Worm (Caenorhabditis elegans) whole organism, early embryonic: ENCODE measurements around the gene clec-57.

Source experiments
- B0310.2 ChIP-seq: sonication (generic microtip); optimal IDR thresholded peaks from 2 replicates; lab custom pipeline; 2016; ENCODE audit warnings: mild to moderate bottlenecking, missing genetic modification characterization, missing compliant biosample characterization
- F13C5.2 ChIP-seq: sonication (generic microtip); optimal IDR thresholded peaks from 2 replicates; lab custom pipeline; 2017; ENCODE audit warnings: mild to moderate bottlenecking, missing genetic modification characterization, inconsistent platforms, missing compliant biosample characterization
- aly-1 ChIP-seq: sonication (generic microtip); optimal IDR thresholded peaks from 2 replicates; lab custom pipeline; 2016; ENCODE audit warnings: missing genetic modification characterization, missing compliant biosample characterization
- ama-1 ChIP-seq: fragments of 150-350 bp; optimal IDR thresholded peaks from 2 replicates; lab custom pipeline; 2014
- ceh-13 ChIP-seq: fragments of 200-800 bp; sonication (Bioruptor generic); optimal IDR thresholded peaks from 2 replicates; lab custom pipeline; 2018; ENCODE audit warnings: mild to moderate bottlenecking, missing genetic modification characterization, missing compliant biosample characterization
- ceh-36 ChIP-seq: sonication (generic microtip); optimal IDR thresholded peaks from 2 replicates; lab custom pipeline; 2016; ENCODE audit warnings: missing genetic modification characterization, inconsistent platforms, missing compliant biosample characterization
- ets-7 ChIP-seq: sonication (generic microtip); optimal IDR thresholded peaks from 2 replicates; lab custom pipeline; 2016; ENCODE audit warnings: missing genotype, missing genetic modification characterization, missing compliant biosample characterization
- flt-1 ChIP-seq: fragments of 200-800 bp; sonication (Bioruptor generic); IDR thresholded peaks from 2 replicates; pipeline ENCODE4 v1.3.6; 2022; ENCODE audit warnings: missing genetic modification characterization, missing compliant biosample characterization
- hmbx-1 ChIP-seq: sonication (generic microtip); optimal IDR thresholded peaks from 2 replicates; lab custom pipeline; 2016; ENCODE audit warnings: mild to moderate bottlenecking, missing genetic modification characterization, missing compliant biosample characterization
- hmg-4 ChIP-seq: fragments of 200-800 bp; sonication (Bioruptor generic); optimal IDR thresholded peaks from 2 replicates; lab custom pipeline; 2018; ENCODE audit warnings: mild to moderate bottlenecking, missing genetic modification characterization, missing compliant biosample characterization
- hnd-1 ChIP-seq: sonication (generic microtip); optimal IDR thresholded peaks from 2 replicates; lab custom pipeline; 2016; ENCODE audit warnings: missing genetic modification characterization, missing compliant biosample characterization
- pes-1 ChIP-seq: fragments of 200-800 bp; sonication (Bioruptor generic); IDR thresholded peaks from 2 replicates; pipeline ENCODE4 v1.3.6; 2022; ENCODE audit warnings: missing genetic modification reagents, missing genetic modification characterization, missing compliant biosample characterization
- scrt-1 ChIP-seq: fragments of 200-800 bp; sonication (Bioruptor generic); IDR thresholded peaks from 2 replicates; pipeline ENCODE4 v1.3.6; 2022; ENCODE audit warnings: missing genetic modification characterization, missing compliant biosample characterization
- sea-1 ChIP-seq: fragments of 200-800 bp; sonication (Bioruptor generic); conservative IDR thresholded peaks from 2 replicates; pipeline ENCODE4 v1.3.6; 2022; ENCODE audit warnings: missing genetic modification characterization, missing compliant biosample characterization
- tbx-11 ChIP-seq: fragments of 200-800 bp; sonication (Bioruptor generic); IDR thresholded peaks from 2 replicates; pipeline ENCODE4 v1.3.6; 2022; ENCODE audit warnings: missing genetic modification characterization, missing compliant biosample characterization
- tbx-37 ChIP-seq: fragments of 200-800 bp; sonication (Bioruptor generic); conservative IDR thresholded peaks from 2 replicates; pipeline ENCODE4 v1.3.6; 2022; ENCODE audit warnings: missing genetic modification reagents, missing genetic modification characterization, missing compliant biosample characterization
- tra-4 ChIP-seq: sonication (generic microtip); optimal IDR thresholded peaks from 2 replicates; lab custom pipeline; 2017; ENCODE audit warnings: missing genetic modification characterization, missing compliant biosample characterization

clec-57 gene

DNA sequence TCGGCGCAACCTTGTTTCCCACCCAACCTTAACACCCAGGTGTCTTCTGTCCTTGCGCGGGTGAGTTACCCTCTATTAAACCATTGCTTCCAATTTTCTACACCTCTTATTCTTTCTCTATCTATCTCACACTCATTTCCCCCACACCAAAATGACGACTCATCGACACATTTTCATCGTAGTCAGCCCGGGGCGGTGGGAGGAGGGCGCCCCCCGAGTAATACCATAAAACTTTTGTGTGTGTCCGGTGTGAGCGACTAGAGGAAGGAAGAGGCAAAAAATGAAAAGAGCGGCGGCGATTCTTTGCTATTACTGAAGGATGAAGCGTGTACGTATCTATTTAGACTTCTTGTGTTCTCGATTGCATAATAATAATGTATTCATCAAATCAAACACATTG is 35.7 kb downstream of the clec-57 start:
- TF ChIP-seq scrt-1 (GFP tag; lab: Robert Waterston, UW) = 0 out of 2 replicates have a peak, but pooled peaks have one; percentile 49
- TF ChIP-seq pes-1 = peak; percentile 29; the same call in 1 of the 2 replicates
- peak; percentile 44 for TF ChIP-seq hmg-4
- 0 out of 2 replicates have a peak, but pooled peaks have one; percentile 45 for TF ChIP-seq sea-1
- TF ChIP-seq F13C5.2 (tag; lab: Kevin White, UChicago) = no peak

- TF ChIP-seq pes-1 = no peak
- peak; percentile 68 for TF ChIP-seq hmg-4
- TF ChIP-seq ama-1 (lab: Kevin White, UChicago) = no peak
These were observed 36.7 kb downstream of the clec-57 start for ce11 chrV:14505745-14506214.

ce11 chrV:14506713-14507675 is 38.0 kb downstream of the clec-57 start:
- no peak for TF ChIP-seq tbx-37 (GFP tag; lab: Robert Waterston, UW)
- TF ChIP-seq hmg-4 = no peak
- no peak for TF ChIP-seq hnd-1 (tag; lab: Kevin White, UChicago)
- no peak for TF ChIP-seq pes-1
- no peak for TF ChIP-seq ets-7 (tag; lab: Kevin White, UChicago)

DNA sequence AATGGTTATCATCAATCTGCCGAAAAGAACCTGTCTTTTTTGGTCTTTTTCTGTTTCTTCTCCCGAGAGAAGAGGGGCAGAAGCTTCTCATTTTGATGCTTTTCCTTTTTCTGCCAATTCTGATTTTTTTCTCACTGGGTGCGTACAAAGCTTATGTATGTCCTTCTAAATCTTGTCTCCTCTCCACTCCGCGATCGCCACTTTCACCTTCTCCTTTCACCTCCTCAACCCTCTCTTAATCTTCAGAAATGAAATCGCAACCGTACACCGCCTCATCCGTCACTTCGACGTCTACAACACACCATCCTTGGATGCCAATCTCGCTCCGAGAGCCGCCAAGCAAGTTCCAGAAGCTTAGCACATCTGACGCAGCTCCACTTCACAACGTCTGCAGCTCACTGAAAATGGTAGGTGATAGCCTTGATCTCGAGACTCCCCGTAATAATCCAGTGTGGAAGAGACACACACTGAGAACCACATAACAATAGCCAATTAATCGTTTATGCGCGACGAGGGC is 39.0 kb downstream of the clec-57 start, which contains the start of gene R02D5.1:
Gene R02D5.1 (plus strand): TSS at position 245 of the 517 bp plus-strand sequence.
- TF ChIP-seq hmg-4 (peak; percentile 21), aly-1 (tag; lab: Kevin White, UChicago) (no peak), tbx-11 (GFP tag; lab: Robert Waterston, UW) (no peak), sea-1 (no peak)

- TF ChIP-seq hnd-1 (tag; lab: Kevin White, UChicago) = no peak
- TF ChIP-seq aly-1 (tag; lab: Kevin White, UChicago) = no peak
- no peak for TF ChIP-seq ceh-36
- TF ChIP-seq hmbx-1 (tag; lab: Kevin White, UChicago) = no peak
- TF ChIP-seq ets-7 (tag; lab: Kevin White, UChicago) = no peak
These were observed 39.5 kb downstream of the clec-57 start for ce11 chrV:14508556-14508955.

DNA sequence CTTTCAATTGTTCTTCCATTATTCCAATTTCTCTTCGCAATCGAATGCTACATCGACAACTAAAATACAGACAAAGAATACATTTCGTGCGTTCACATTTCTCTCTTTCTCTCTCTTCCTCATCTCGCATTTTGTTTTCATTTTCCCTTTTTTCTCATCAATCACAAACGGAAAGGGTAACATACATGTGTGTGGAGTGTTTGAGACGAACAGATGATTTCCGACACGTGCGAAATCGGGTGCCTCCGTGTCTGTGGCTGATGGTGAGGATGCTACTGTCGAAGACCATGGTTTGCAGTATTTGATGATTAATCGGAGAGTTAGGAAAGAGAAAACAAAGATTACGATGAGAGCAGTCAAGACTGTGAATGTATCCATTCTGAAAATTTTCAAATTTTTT is 41.7 kb downstream of the clec-57 start, which contains the start of gene R02D5.9:
Gene R02D5.9 (minus strand): TSS at position 378 of the 400 bp plus-strand sequence.
- TF ChIP-seq B0310.2 (tag; lab: Kevin White, UChicago) = no peak
- TF ChIP-seq hmg-4 = no peak
- TF ChIP-seq ets-7 (tag; lab: Kevin White, UChicago) = no peak
- no peak for TF ChIP-seq flt-1 (GFP tag; lab: Robert Waterston, UW)
- no peak for TF ChIP-seq aly-1 (tag; lab: Kevin White, UChicago)
- no peak for TF ChIP-seq ceh-13 (GFP tag; lab: Kevin White, UChicago)

DNA sequence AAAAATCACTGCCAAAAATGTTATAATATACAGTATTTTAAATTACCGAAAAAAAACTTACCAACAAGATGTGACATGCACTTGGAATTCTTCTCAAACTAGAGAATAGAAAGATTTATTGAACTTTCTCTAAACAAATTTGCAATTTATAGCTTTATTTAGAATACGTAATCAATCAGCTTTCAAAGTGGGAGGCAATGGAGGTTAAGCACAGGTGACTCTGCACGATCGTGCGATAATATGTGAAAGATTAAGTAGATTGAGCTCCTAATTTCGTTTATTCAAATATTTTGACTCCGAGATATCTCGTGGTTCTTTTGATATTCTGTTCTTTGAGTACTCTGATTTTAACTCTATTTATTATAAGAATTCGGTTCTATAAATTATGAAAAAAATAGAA is 49.0 kb downstream of the clec-57 start, which contains the start of gene R02D5.6:
Gene R02D5.6 (minus strand): TSS at position 101 of the 400 bp plus-strand sequence.
- TF ChIP-seq ama-1 (lab: Kevin White, UChicago) (no peak), flt-1 (GFP tag; lab: Robert Waterston, UW) (no peak), hmg-4 (no peak), tbx-37 (GFP tag; lab: Robert Waterston, UW) (no peak), ceh-36 (no peak), ceh-13 (GFP tag; lab: Kevin White, UChicago) (no peak), F13C5.2 (tag; lab: Kevin White, UChicago) (no peak), pes-1 (no peak), tbx-11 (GFP tag; lab: Robert Waterston, UW) (no peak), ets-7 (tag; lab: Kevin White, UChicago) (no peak), B0310.2 (tag; lab: Kevin White, UChicago) (no peak), aly-1 (tag; lab: Kevin White, UChicago) (no peak), tra-4 (tag; lab: Kevin White, UChicago) (no peak), hnd-1 (tag; lab: Kevin White, UChicago) (no peak), sea-1 (no peak)

- no peak for TF ChIP-seq scrt-1 (GFP tag; lab: Robert Waterston, UW)
- TF ChIP-seq hnd-1 (tag; lab: Kevin White, UChicago) = no peak
- no peak for TF ChIP-seq tra-4 (tag; lab: Kevin White, UChicago)
- no peak for TF ChIP-seq ceh-36
- no peak for TF ChIP-seq B0310.2 (tag; lab: Kevin White, UChicago)
- TF ChIP-seq ceh-13 (GFP tag; lab: Kevin White, UChicago) = no peak
- TF ChIP-seq flt-1 (GFP tag; lab: Robert Waterston, UW) = no peak
- TF ChIP-seq F13C5.2 (tag; lab: Kevin White, UChicago) = no peak
- TF ChIP-seq hmbx-1 (tag; lab: Kevin White, UChicago) = no peak
- TF ChIP-seq tbx-37 (GFP tag; lab: Robert Waterston, UW) = no peak
- TF ChIP-seq pes-1 = no peak
- TF ChIP-seq sea-1 = no peak
These were observed 50.2 kb downstream of the clec-57 start, which contains the start of gene R02D5.8 for ce11 chrV:14519268-14519667. Gene R02D5.8, minus strand, starts transcription at chrV:14519368.
